Fruit fly (Drosophila melanogaster): ENCODE results near the gene kud.

DNA sequence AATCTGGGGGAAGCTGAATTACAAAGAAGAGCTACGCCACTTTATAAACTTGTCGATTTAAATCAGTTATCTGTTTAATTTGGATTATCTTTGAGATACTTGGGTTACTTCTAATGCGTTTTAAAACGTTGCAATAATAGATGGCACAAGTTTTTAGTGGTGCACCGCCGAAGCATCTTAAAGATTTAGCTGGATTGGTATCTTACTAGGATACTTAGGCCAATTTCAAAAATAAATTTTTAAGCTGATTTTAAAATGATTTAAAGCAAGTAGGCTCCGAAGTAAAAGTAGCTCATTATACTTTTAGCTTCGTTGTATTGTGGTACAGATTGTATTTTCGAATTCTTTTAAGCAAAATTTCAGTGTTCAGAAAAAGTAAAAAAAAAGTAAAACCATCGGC, 14.0 kb upstream of the kud start, which contains the start of gene sinah:
- TF ChIP-seq CG8478 (optimal IDR thresholded peaks at IDR 0.05): no peak
- no peak for TF ChIP-seq CTCF (optimal IDR thresholded peaks at IDR 0.05)

All from S2 (cell line).